Worm (Caenorhabditis elegans) whole organism, dauer: Measurements from ENCODE around the gene F22B7.1.

Experiments
- unc-62 ChIP-seq: sonication (generic microtip); optimal IDR thresholded peaks from 2 replicates; lab custom pipeline; 2017; ENCODE audit warnings: missing biosample characterization, missing genetic modification reagents, missing genetic modification characterization

Gene F22B7.1

ce11 chrIII:8664897-8665388 is at the start of gene F22B7.1:
TSS of gene F22B7.1 (plus strand) at chrIII:8665338.
- TF ChIP-seq unc-62 (GFP tag; lab: Kevin White, UChicago) = no peak

ce11 chrIII:8616587-8616986 is 48.6 kb upstream of the F22B7.1 start, which contains the start of gene C06E1.11:
TSS of gene C06E1.11 (minus strand) at chrIII:8616687.
- TF ChIP-seq unc-62 (GFP tag; lab: Kevin White, UChicago) = no peak

DNA sequence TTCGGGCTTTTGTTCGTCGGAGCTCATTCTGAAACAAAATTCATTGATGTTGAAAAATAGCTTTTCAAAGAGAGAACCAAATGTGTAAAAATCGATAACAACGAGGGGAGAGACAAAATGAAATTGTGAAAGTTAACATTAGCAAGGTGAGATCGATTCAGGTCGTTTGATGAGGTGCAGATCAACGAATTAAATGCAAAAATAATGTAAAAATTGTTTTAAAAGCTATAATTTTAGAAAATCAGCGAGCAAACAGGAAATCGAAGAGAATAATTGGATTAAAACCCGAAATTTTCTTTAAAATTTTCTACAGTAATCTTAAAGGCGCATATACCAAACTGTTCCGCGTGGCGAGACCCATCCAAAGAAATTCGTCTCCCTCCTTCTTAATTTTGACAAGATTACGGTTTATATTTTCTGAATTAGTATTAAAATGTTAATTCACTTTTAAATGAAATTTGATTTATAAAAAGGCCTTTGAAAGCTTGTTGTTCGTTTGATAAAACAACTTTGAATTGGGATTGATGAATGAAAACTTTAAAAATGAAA is 46.7 kb upstream of the F22B7.1 start, which contains the start of gene C13G5.2:
C13G5.2 (minus strand) TSS at position 51 of the 549 bp plus-strand sequence.
- no peak for TF ChIP-seq unc-62 (GFP tag; lab: Kevin White, UChicago)

- TF ChIP-seq unc-62 (GFP tag; lab: Kevin White, UChicago) = no peak
These were observed 44.9 kb upstream of the F22B7.1 start for ce11 chrIII:8620259-8620658.

DNA sequence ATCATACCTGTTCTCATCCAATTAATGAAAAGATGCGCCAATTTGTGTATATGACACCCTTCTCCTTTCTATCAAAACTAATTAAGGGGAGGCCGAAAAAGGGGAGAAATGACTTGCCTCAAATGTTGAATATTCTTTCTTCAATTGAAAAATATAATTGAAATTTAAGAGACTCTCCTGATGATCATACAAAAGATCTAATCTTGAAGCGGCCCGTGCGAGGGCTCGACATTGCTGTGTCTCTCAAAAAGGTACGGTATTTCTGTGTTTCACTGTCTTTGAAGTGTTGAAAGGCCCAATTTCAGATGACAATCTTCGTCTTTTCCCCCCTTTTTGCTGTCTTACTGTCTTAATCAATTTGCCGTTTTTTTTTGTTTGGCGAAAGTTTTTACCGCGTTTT is 44.1 kb upstream of the F22B7.1 start:
- TF ChIP-seq unc-62 (GFP tag; lab: Kevin White, UChicago) = no peak

DNA sequence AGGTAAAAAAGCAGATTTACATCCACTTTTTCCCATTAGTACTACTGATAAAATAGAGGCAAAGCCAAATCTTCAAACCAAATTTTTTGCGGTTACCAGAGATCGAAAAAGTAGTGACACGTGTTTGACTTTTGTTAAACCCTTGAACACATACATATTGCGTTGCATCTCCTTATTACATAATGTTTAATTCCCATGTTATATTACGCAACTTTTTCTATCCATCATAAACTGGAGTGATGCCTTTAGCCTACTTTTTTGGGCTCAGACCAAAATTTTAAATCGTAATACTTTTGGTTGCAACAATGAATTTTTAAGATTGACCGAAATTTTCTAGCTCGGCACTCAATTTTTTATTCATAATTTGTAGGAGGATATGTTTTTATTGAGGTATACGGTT is 43.2 kb upstream of the F22B7.1 start:
- no peak for TF ChIP-seq unc-62 (GFP tag; lab: Kevin White, UChicago)

- TF ChIP-seq unc-62 (GFP tag; lab: Kevin White, UChicago) = no peak
These were observed 42.7 kb upstream of the F22B7.1 start, which contains the start of gene ceh-16 for ce11 chrIII:8622435-8622834. TSS of gene ceh-16 (plus strand) at chrIII:8622735.

DNA sequence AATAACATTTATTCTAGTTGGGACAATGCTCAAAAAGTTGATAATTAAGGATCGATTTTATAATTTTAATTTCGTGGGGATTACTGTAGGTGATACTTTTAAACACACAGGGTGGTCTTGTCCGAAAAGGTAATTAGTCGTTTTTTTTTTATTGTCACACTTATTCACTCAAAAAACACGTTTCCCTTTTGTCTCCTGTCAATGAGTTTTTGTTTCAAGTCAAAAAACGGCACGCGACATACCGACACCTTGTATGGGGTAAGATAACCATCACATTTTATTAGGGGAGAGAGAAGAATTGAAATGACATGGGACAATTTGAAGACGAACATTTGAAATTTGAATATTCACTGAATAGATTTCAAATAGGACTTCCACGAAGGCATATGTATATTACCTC is 40.0 kb upstream of the F22B7.1 start:
- no peak for TF ChIP-seq unc-62 (GFP tag; lab: Kevin White, UChicago)

ce11 chrIII:8628405-8628982 is 36.6 kb upstream of the F22B7.1 start, which contains the start of the genes polk-1 and gpr-1:
TSS of gene polk-1 (minus strand) at chrIII:8628590.
TSS of gene gpr-1 (plus strand) at chrIII:8628932.
- TF ChIP-seq unc-62 (GFP tag; lab: Kevin White, UChicago) = no peak

DNA sequence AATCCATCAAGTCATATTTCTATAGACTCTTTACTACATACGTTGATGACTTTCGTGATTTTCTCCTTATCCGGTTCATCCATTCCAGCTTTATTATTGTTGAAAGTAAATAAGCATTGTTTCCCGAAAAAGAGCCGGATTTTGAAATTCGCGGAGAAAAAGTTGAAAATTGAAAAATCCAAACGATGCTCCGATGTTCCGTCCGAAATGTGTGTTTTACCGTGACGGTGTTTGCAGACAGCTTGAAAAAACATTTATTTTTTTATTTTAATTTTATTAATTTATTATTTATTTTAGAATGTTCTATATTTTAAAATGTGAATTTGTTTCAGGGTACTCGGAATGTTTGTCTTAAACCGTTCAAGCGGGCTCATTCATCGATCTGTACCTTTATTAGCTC is 34.3 kb upstream of the F22B7.1 start, which contains the start of gene dnj-10:
dnj-10 (plus strand) TSS at position 333 of the 400 bp plus-strand sequence.
- TF ChIP-seq unc-62 (GFP tag; lab: Kevin White, UChicago) = no peak

DNA sequence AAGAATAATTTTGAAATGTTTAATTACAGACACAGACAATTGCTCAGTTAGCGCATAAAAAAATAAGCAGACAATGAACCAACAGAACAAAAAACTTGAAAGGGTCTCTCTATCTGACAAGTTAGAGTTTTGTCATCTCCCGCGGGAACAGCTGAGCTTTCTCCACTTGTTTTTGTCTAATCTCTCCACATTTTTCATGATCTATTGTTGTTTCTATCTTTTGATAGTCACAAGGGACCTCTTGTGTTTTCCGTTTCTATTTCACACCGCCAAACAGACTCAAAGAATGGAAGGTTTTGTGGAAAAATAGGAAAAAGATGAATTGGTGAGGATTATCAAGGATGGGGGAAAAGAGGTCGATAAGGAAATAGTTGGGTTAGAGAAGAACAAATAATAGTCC is 28.3 kb upstream of the F22B7.1 start:
- TF ChIP-seq unc-62 (GFP tag; lab: Kevin White, UChicago) = no peak

DNA sequence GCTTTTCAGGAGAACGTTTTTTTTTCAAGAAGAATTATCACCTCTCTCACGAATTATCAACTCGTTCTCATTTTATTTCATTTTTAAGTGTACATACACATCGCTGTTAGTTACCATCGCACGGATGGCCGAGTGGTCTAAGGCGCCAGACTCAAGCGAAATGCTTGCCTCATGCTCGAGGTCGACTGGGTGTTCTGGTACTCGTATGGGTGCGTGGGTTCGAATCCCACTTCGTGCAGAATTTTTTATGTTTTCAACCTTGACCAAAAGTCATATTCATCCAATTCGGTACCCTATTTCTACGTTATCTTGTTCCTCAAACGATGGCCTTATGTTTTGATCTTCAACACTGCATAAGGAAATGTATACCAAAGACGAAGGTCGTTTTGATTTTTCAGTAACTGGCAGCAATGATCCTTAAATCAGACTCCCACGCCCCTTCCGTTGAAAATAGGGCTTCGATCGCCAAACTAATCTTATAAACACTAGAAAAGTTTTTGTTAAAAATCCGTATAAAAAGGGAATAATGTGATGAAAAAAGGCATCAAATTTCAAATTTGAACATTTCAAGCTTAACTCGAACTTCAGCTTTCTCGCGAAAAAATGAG is 25.8 kb upstream of the F22B7.1 start, which contains the start of gene fip-1:
fip-1 (plus strand) TSS at position 558 of the 608 bp plus-strand sequence.
- TF ChIP-seq unc-62 (GFP tag; lab: Kevin White, UChicago) = no peak

DNA sequence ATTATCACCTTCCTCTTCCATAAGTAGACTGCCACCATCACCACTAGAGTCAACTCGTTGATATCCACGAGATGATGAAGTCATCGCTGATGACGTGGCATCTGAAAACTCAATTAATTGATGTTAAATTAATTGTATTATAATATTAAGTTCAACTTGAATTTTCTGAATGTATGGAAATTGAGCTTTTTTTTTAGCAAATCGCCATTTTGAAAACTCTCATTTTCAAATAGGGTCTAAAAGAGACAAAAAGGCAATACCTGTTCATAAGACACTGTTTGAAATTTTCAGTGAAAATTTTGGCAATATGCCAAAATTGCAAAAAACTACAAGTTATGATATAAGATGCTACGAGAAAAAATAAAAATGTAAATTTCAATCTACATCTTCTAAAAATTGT is 21.5 kb upstream of the F22B7.1 start, which contains the start of gene twk-7:
twk-7 (minus strand) TSS at position 101 of the 400 bp plus-strand sequence.
- no peak for TF ChIP-seq unc-62 (GFP tag; lab: Kevin White, UChicago)

DNA sequence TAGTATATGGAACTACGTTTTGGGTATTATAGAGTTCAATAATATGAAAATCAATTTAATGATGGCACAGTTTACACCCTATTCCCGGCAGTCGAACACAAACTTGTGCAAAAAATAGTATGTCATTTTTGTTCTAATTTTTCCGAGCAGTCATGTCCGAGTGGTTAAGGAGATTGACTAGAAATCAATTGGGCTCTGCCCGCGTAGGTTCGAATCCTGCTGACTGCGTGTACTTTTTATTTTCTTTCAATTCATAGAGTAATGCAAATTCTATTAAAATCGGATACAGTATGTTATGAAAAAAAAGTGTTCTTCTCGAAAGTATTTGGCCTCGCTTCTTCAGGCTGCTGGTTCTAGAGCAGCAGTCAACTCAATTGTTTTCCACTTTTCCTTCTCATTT is 19.1 kb upstream of the F22B7.1 start:
- TF ChIP-seq unc-62 (GFP tag; lab: Kevin White, UChicago) = no peak

ce11 chrIII:8648589-8648988 is 16.5 kb upstream of the F22B7.1 start, which contains the start of gene F22B7.3:
TSS of gene F22B7.3 (plus strand) at chrIII:8648889.
- TF ChIP-seq unc-62 (GFP tag; lab: Kevin White, UChicago) = no peak

DNA sequence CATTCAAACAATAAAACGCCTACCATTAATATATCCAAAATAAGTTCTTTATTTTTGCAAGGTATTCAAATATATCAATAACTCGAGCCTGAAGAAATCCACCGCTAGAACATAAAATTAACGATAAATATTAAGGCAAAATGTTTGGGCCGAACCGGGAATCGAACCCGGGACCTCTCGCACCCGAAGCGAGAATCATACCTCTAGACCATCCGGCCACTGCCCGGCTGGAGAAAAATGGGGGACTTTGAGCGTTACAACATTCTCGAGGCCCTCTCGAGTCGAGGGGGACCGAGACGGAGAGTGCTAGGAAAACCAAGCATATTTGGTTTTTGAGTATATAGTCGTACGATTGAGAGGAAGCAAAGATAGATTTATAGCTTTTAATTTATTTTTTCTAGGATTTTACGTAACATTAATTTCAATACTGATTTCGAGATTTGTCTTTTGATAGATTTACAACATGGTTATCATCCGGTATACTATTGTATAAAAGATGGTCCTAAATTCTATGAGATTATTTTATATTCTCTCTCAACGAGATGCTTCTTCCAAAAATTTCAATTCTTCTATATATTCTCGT is 14.8 kb upstream of the F22B7.1 start, which contains the start of gene flp-23:
flp-23 (plus strand) TSS at position 533 of the 583 bp plus-strand sequence.
- no peak for TF ChIP-seq unc-62 (GFP tag; lab: Kevin White, UChicago)
